Fruit fly (Drosophila melanogaster) whole organism, prepupa: ENCODE measurements around the gene Pfdn1.
A peak's percentile ranks its signal among the peaks of the same experiment; 100 is the strongest.

Source experiments
- Blimp-1 ChIP-seq: fragments of 200-800 bp; sonication (Bioruptor generic); optimal IDR thresholded peaks from 3 replicates; lab custom pipeline; 2017; ENCODE audit warnings: missing biosample characterization, missing genetic modification characterization, mild to moderate bottlenecking, moderate library complexity, missing genetic modification reagents
- CG10631 ChIP-seq: fragments of 200-800 bp; sonication (Bioruptor generic); optimal IDR thresholded peaks from 2 replicates; lab custom pipeline; 2016; ENCODE audit warnings: missing biosample characterization, missing genetic modification characterization
- CG10669 ChIP-seq: fragments of 200-800 bp; sonication (Bioruptor generic); optimal IDR thresholded peaks from 3 replicates; lab custom pipeline; 2018; ENCODE audit warnings: missing biosample characterization, mild to moderate bottlenecking, missing genetic modification characterization, moderate library complexity
- CG11294 ChIP-seq: fragments of 200-800 bp; sonication (Bioruptor generic); IDR thresholded peaks from 2 replicates; pipeline ENCODE4 v1.3.6; 2022; ENCODE audit warnings: missing biosample characterization, missing genetic modification characterization
- CG11762 ChIP-seq: fragments of 200-800 bp; sonication (Bioruptor generic); optimal IDR thresholded peaks from 3 replicates; lab custom pipeline; 2016; ENCODE audit warnings: missing biosample characterization, missing genetic modification characterization; ENCODE audit not compliant: insufficient read depth
- CG1621 ChIP-seq: fragments of 200-800 bp; sonication (Bioruptor generic); optimal IDR thresholded peaks from 3 replicates; lab custom pipeline; 2018; ENCODE audit warnings: missing biosample characterization, mild to moderate bottlenecking, missing genetic modification characterization
- CG16779 ChIP-seq: fragments of 200-800 bp; sonication (Bioruptor generic); optimal IDR thresholded peaks from 3 replicates; lab custom pipeline; 2017; ENCODE audit warnings: missing biosample characterization, mild to moderate bottlenecking, missing genetic modification characterization
- CG3032 ChIP-seq: fragments of 200-800 bp; optimal IDR thresholded peaks from 2 replicates; lab custom pipeline; 2019; ENCODE audit warnings: missing biosample characterization, mild to moderate bottlenecking, missing genetic modification characterization, moderate library complexity
- CG31627 ChIP-seq: fragments of 200-800 bp; sonication (Bioruptor generic); optimal IDR thresholded peaks from 3 replicates; lab custom pipeline; 2016; ENCODE audit warnings: missing biosample characterization, missing genetic modification characterization
- CG32006 ChIP-seq: fragments of 200-800 bp; sonication (Bioruptor generic); optimal IDR thresholded peaks from 3 replicates; lab custom pipeline; 2017; ENCODE audit warnings: missing biosample characterization, mild to moderate bottlenecking, missing genetic modification characterization
- CG34406 ChIP-seq: fragments of 200-800 bp; sonication (Bioruptor generic); optimal IDR thresholded peaks from 3 replicates; lab custom pipeline; 2016; ENCODE audit warnings: missing biosample characterization, missing genetic modification characterization
- CG3919 ChIP-seq: fragments of 200-800 bp; sonication (Bioruptor generic); optimal IDR thresholded peaks from 3 replicates; lab custom pipeline; 2016; ENCODE audit warnings: missing biosample characterization, missing genetic modification characterization
- CG6276 ChIP-seq: fragments of 200-800 bp; sonication (Bioruptor generic); optimal IDR thresholded peaks from 2 replicates; lab custom pipeline; 2017; ENCODE audit warnings: missing biosample characterization, mild to moderate bottlenecking, missing genetic modification characterization
- CG6792 ChIP-seq: fragments of 200-800 bp; sonication (Bioruptor generic); optimal IDR thresholded peaks from 3 replicates; lab custom pipeline; 2016; ENCODE audit warnings: missing biosample characterization, missing genetic modification characterization
- CG6808 ChIP-seq: fragments of 200-800 bp; sonication (Bioruptor generic); optimal IDR thresholded peaks from 3 replicates; lab custom pipeline; 2017; ENCODE audit warnings: missing biosample characterization, missing genetic modification characterization, mild to moderate bottlenecking, moderate library complexity, missing genetic modification reagents
- CG6854 ChIP-seq: fragments of 200-800 bp; sonication (Bioruptor generic); optimal IDR thresholded peaks from 2 replicates; lab custom pipeline; 2017; ENCODE audit warnings: missing biosample characterization, mild to moderate bottlenecking, missing genetic modification characterization
- CG7368 ChIP-seq: fragments of 200-800 bp; sonication (Bioruptor generic); optimal IDR thresholded peaks from 3 replicates; lab custom pipeline; 2016; ENCODE audit warnings: missing biosample characterization, missing genetic modification characterization
- CG8119 ChIP-seq: fragments of 200-800 bp; sonication (Bioruptor generic); IDR thresholded peaks from 3 replicates; pipeline ENCODE4 v1.3.6; 2022; ENCODE audit warnings: missing biosample characterization, missing genetic modification characterization
- CG8319 ChIP-seq: fragments of 200-800 bp; sonication (Bioruptor generic); optimal IDR thresholded peaks from 3 replicates; lab custom pipeline; 2016; ENCODE audit warnings: missing biosample characterization, missing genetic modification characterization
- CG8632 ChIP-seq: fragments of 200-800 bp; sonication (Bioruptor generic); optimal IDR thresholded peaks from 3 replicates; lab custom pipeline; 2016; ENCODE audit warnings: missing biosample characterization, missing genetic modification characterization
- CG9139 ChIP-seq: fragments of 200-800 bp; sonication (Bioruptor generic); optimal IDR thresholded peaks from 3 replicates; lab custom pipeline; 2017; ENCODE audit warnings: missing biosample characterization, mild to moderate bottlenecking, missing genetic modification characterization
- Eip78C ChIP-seq: fragments of 200-800 bp; sonication (Bioruptor generic); peaks from one replicate; lab custom pipeline; 2016; ENCODE audit warnings: missing biosample characterization, missing genetic modification characterization
- Eip93F ChIP-seq: fragments of 200-800 bp; sonication (Bioruptor generic); optimal IDR thresholded peaks from 2 replicates; lab custom pipeline; 2016; ENCODE audit warnings: missing biosample characterization, mild to moderate bottlenecking, missing genetic modification characterization
- Ets96B ChIP-seq: fragments of 200-800 bp; optimal IDR thresholded peaks from 2 replicates; lab custom pipeline; 2019; ENCODE audit warnings: missing biosample characterization, mild to moderate bottlenecking, missing genetic modification characterization, moderate library complexity
- Gug ChIP-seq: fragments of 200-800 bp; sonication (Bioruptor generic); IDR thresholded peaks from 2 replicates; pipeline ENCODE4 v1.3.6; 2022; ENCODE audit warnings: missing biosample characterization, missing genetic modification characterization
- Hr38 ChIP-seq: sonication (Bioruptor generic); optimal IDR thresholded peaks from 2 replicates; lab custom pipeline; 2016; ENCODE audit warnings: missing biosample characterization, missing genetic modification characterization
- Hr39 ChIP-seq: fragments of 200-800 bp; sonication (Bioruptor generic); optimal IDR thresholded peaks from 2 replicates; lab custom pipeline; 2016; ENCODE audit warnings: missing biosample characterization, missing genetic modification characterization
- Hr4 ChIP-seq: fragments of 200-800 bp; sonication (Bioruptor generic); optimal IDR thresholded peaks from 3 replicates; lab custom pipeline; 2016; ENCODE audit warnings: missing biosample characterization, missing genetic modification characterization
- Lpt ChIP-seq: fragments of 200-800 bp; sonication (Bioruptor generic); optimal IDR thresholded peaks from 3 replicates; lab custom pipeline; 2016; ENCODE audit warnings: missing biosample characterization, missing genetic modification characterization
- Met ChIP-seq: fragments of 200-800 bp; sonication (Bioruptor generic); optimal IDR thresholded peaks from 3 replicates; lab custom pipeline; 2016; ENCODE audit warnings: missing biosample characterization, missing genetic modification characterization
- OdsH ChIP-seq: fragments of 200-800 bp; sonication (Bioruptor generic); optimal IDR thresholded peaks from 3 replicates; lab custom pipeline; 2016; ENCODE audit warnings: missing biosample characterization, missing genetic modification characterization
- Smox ChIP-seq: fragments of 200-800 bp; sonication (Bioruptor generic); optimal IDR thresholded peaks from 3 replicates; lab custom pipeline; 2016; ENCODE audit warnings: missing biosample characterization, missing genetic modification characterization
- Sox102F ChIP-seq: fragments of 200-800 bp; sonication (Bioruptor generic); optimal IDR thresholded peaks from 2 replicates; lab custom pipeline; 2016; ENCODE audit warnings: missing biosample characterization, mild to moderate bottlenecking, missing genetic modification characterization
- Sox14 ChIP-seq: fragments of 200-800 bp; sonication (Bioruptor generic); optimal IDR thresholded peaks from 3 replicates; lab custom pipeline; 2016; ENCODE audit warnings: missing biosample characterization, missing genetic modification characterization
- Sox15 ChIP-seq: fragments of 200-800 bp; sonication (Bioruptor generic); optimal IDR thresholded peaks from 3 replicates; lab custom pipeline; 2016; ENCODE audit warnings: missing biosample characterization, missing genetic modification characterization
- acj6 ChIP-seq: fragments of 200-800 bp; sonication (Bioruptor generic); optimal IDR thresholded peaks from 3 replicates; lab custom pipeline; 2016; ENCODE audit warnings: missing biosample characterization, missing genetic modification characterization
- cyc ChIP-seq: fragments of 200-800 bp; sonication (Bioruptor generic); optimal IDR thresholded peaks from 3 replicates; lab custom pipeline; 2016; ENCODE audit warnings: missing biosample characterization, missing genetic modification characterization
- dac ChIP-seq: fragments of 200-800 bp; sonication (Bioruptor generic); optimal IDR thresholded peaks from 2 replicates; lab custom pipeline; 2017; ENCODE audit warnings: missing biosample characterization, mild to moderate bottlenecking, missing genetic modification characterization
- dsx ChIP-seq: fragments of 200-800 bp; optimal IDR thresholded peaks from 3 replicates; lab custom pipeline; 2019; ENCODE audit warnings: missing biosample characterization, mild to moderate bottlenecking, missing genetic modification characterization, moderate library complexity; ENCODE audit not compliant: poor library complexity, severe bottlenecking
- eg ChIP-seq: fragments of 200-800 bp; sonication (Bioruptor generic); IDR thresholded peaks from 3 replicates; pipeline ENCODE4 v1.3.6; 2022; ENCODE audit warnings: missing biosample characterization, missing genetic modification characterization
- esn ChIP-seq: fragments of 200-800 bp; sonication (Bioruptor generic); optimal IDR thresholded peaks from 2 replicates; lab custom pipeline; 2016; ENCODE audit warnings: missing biosample characterization, mild to moderate bottlenecking, missing genetic modification characterization, moderate library complexity
- fd59A ChIP-seq: fragments of 200-800 bp; sonication (Bioruptor generic); optimal IDR thresholded peaks from 2 replicates; lab custom pipeline; 2017; ENCODE audit warnings: missing biosample characterization, mild to moderate bottlenecking, missing genetic modification characterization, missing genetic modification reagents
- fd85E ChIP-seq: fragments of 200-800 bp; sonication (Bioruptor generic); optimal IDR thresholded peaks from 3 replicates; lab custom pipeline; 2016; ENCODE audit warnings: missing biosample characterization, missing genetic modification characterization
- fkh ChIP-seq: fragments of 200-800 bp; sonication (Bioruptor generic); optimal IDR thresholded peaks from 3 replicates; lab custom pipeline; 2017; ENCODE audit warnings: missing biosample characterization, mild to moderate bottlenecking, missing genetic modification characterization, moderate library complexity
- lz ChIP-seq: fragments of 200-800 bp; sonication (Bioruptor generic); optimal IDR thresholded peaks from 3 replicates; lab custom pipeline; 2016; ENCODE audit warnings: missing biosample characterization, missing genetic modification characterization
- net ChIP-seq: fragments of 200-800 bp; sonication (Bioruptor generic); optimal IDR thresholded peaks from 3 replicates; lab custom pipeline; 2016; ENCODE audit warnings: missing biosample characterization, missing genetic modification characterization
- pdm3 ChIP-seq: fragments of 200-800 bp; sonication (Bioruptor generic); optimal IDR thresholded peaks from 3 replicates; lab custom pipeline; 2016; ENCODE audit warnings: missing biosample characterization, missing genetic modification characterization
- salr ChIP-seq, 2 experiments: fragments of 200-800 bp; sonication (Bioruptor generic); optimal IDR thresholded peaks; 3 replicates each; lab custom pipeline; 2016 to 2018; ENCODE audit warnings: missing biosample characterization in 2 of 2, missing genetic modification characterization in 2 of 2, mild to moderate bottlenecking in 1 of 2
- spab ChIP-seq: fragments of 200-800 bp; sonication (Bioruptor generic); optimal IDR thresholded peaks from 2 replicates; lab custom pipeline; 2017; ENCODE audit warnings: missing biosample characterization, mild to moderate bottlenecking, missing genetic modification characterization, missing genetic modification reagents
- svp ChIP-seq: fragments of 200-800 bp; sonication (Bioruptor generic); peaks from one replicate; lab custom pipeline; 2016; ENCODE audit warnings: missing biosample characterization, missing genetic modification characterization
- topi ChIP-seq: fragments of 200-800 bp; sonication (Bioruptor generic); optimal IDR thresholded peaks from 3 replicates; lab custom pipeline; 2016; ENCODE audit warnings: missing biosample characterization, missing genetic modification characterization
- vri ChIP-seq: fragments of 200-800 bp; sonication (Bioruptor generic); optimal IDR thresholded peaks from 3 replicates; lab custom pipeline; 2016; ENCODE audit warnings: missing biosample characterization, mild to moderate bottlenecking, missing genetic modification characterization

Gene Pfdn1

DNA sequence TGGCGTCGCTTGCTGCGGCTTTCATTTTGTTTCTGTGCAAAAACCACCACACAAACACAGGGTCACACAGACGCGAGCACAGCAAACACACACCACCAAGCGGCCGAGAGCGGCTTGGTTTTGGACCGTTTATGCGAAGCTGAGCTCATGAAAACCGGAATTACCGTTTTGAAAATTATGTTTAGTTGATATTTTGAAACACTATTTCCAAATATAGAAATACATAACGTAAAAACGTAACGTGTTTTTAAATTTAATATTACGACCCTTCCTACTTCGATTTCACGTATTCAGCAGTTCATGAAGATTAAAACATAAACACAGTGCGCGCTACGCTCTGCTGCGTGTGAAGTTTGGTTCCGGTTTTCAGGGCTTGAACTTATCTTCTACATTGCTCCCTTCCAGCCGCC, 17.7 kb upstream of the Pfdn1 start:
- TF ChIP-seq OdsH (peak; percentile 95), CG8319 (GFP tag; lab: Kevin White, UChicago) (peak; percentile 88), pdm3 (GFP tag; lab: Kevin White, UChicago) (peak; percentile 96), eg (GFP tag; lab: Robert Waterston, UW) (peak; percentile 97), Lpt (GFP tag; lab: Kevin White, UChicago) (peak; percentile 92), salr (GFP tag; optimal IDR thresholded peaks at IDR 0.05; lab: Kevin White, UChicago) (peak; percentile 90), CG11294 (peak; percentile 91), svp (GFP tag; lab: Kevin White, UChicago) (peak; percentile 98), Met (peak; percentile 96), Blimp-1 (peak; percentile 81), Sox14 (GFP tag; lab: Kevin White, UChicago) (peak; percentile 96), acj6 (GFP tag; lab: Kevin White, UChicago) (peak; percentile 94), CG8119 (peak; percentile 98), CG7368 (GFP tag; lab: Kevin White, UChicago) (peak; percentile 93), Sox102F (GFP tag; lab: Kevin White, UChicago) (peak; percentile 97), CG3032 (tag; lab: Kevin White, UChicago) (peak; percentile 93), CG34406 (GFP tag; lab: Kevin White, UChicago) (peak; percentile 96), Sox15 (GFP tag; lab: Kevin White, UChicago) (peak; percentile 82), Eip78C (GFP tag; lab: Kevin White, UChicago) (peak; percentile 99), fd59A (GFP tag; lab: Kevin White, UChicago) (peak; percentile 88), esn (peak; percentile 98), CG6808 (GFP tag; lab: Kevin White, UChicago) (peak; percentile 93), CG10631 (GFP tag; lab: Kevin White, UChicago) (peak; percentile 91), CG31627 (peak; percentile 94), fd85E (peak; percentile 86), vri (peak; percentile 96), CG6854 (GFP tag; lab: Kevin White, UChicago) (peak; percentile 95), Hr38 (GFP tag; lab: Kevin White, UChicago) (no peak), CG9139 (GFP tag; lab: Kevin White, UChicago) (peak; percentile 94), Ets96B (tag; lab: Kevin White, UChicago) (peak; percentile 95), Eip93F (GFP tag; lab: Kevin White, UChicago) (peak; percentile 94), CG32006 (GFP tag; lab: Kevin White, UChicago) (peak; percentile 97), CG10669 (GFP tag; lab: Kevin White, UChicago) (peak; percentile 89), CG16779 (tag; lab: Kevin White, UChicago) (peak; percentile 94), CG1621 (tag; lab: Kevin White, UChicago) (peak; percentile 94), dsx (GFP tag; lab: Kevin White, UChicago) (peak; percentile 94), net (peak; percentile 98), CG8632 (GFP tag; lab: Kevin White, UChicago) (peak; percentile 94), lz (GFP tag; lab: Kevin White, UChicago) (peak; percentile 97), spab (peak; percentile 90), Gug (GFP tag; lab: Robert Waterston, UW) (peak; percentile 89), cyc (peak; percentile 93), fkh (no peak), CG6792 (GFP tag; lab: Kevin White, UChicago) (peak; percentile 97), Hr39 (GFP tag; lab: Kevin White, UChicago) (peak; percentile 93), Hr4 (GFP tag; lab: Kevin White, UChicago) (peak; percentile 97), CG6276 (GFP tag; lab: Kevin White, UChicago) (peak; percentile 95), CG3919 (GFP tag; lab: Kevin White, UChicago) (peak; percentile 97), Smox (peak; percentile 96), dac (GFP tag; lab: Kevin White, UChicago) (peak; percentile 92), CG11762 (peak; percentile 93), topi (GFP tag; lab: Kevin White, UChicago) (peak; percentile 98)
